Worm (Caenorhabditis elegans) whole organism, early embryonic: ENCODE data around the gene npr-6.

ENCODE experiments used
- B0310.2 ChIP-seq: sonication (generic microtip); optimal IDR thresholded peaks from 2 replicates; lab custom pipeline; 2016; ENCODE audit warnings: mild to moderate bottlenecking, missing genetic modification characterization, missing compliant biosample characterization
- F13C5.2 ChIP-seq: sonication (generic microtip); optimal IDR thresholded peaks from 2 replicates; lab custom pipeline; 2017; ENCODE audit warnings: mild to moderate bottlenecking, missing genetic modification characterization, inconsistent platforms, missing compliant biosample characterization
- ama-1 ChIP-seq: fragments of 150-350 bp; optimal IDR thresholded peaks from 2 replicates; lab custom pipeline; 2014
- ceh-13 ChIP-seq: fragments of 200-800 bp; sonication (Bioruptor generic); optimal IDR thresholded peaks from 2 replicates; lab custom pipeline; 2018; ENCODE audit warnings: mild to moderate bottlenecking, missing genetic modification characterization, missing compliant biosample characterization
- ceh-36 ChIP-seq: sonication (generic microtip); optimal IDR thresholded peaks from 2 replicates; lab custom pipeline; 2016; ENCODE audit warnings: missing genetic modification characterization, inconsistent platforms, missing compliant biosample characterization
- ets-7 ChIP-seq: sonication (generic microtip); optimal IDR thresholded peaks from 2 replicates; lab custom pipeline; 2016; ENCODE audit warnings: missing genotype, missing genetic modification characterization, missing compliant biosample characterization
- flt-1 ChIP-seq: fragments of 200-800 bp; sonication (Bioruptor generic); IDR thresholded peaks from 2 replicates; pipeline ENCODE4 v1.3.6; 2022; ENCODE audit warnings: missing genetic modification characterization, missing compliant biosample characterization
- hmbx-1 ChIP-seq: sonication (generic microtip); optimal IDR thresholded peaks from 2 replicates; lab custom pipeline; 2016; ENCODE audit warnings: mild to moderate bottlenecking, missing genetic modification characterization, missing compliant biosample characterization
- scrt-1 ChIP-seq: fragments of 200-800 bp; sonication (Bioruptor generic); IDR thresholded peaks from 2 replicates; pipeline ENCODE4 v1.3.6; 2022; ENCODE audit warnings: missing genetic modification characterization, missing compliant biosample characterization
- tbx-11 ChIP-seq: fragments of 200-800 bp; sonication (Bioruptor generic); IDR thresholded peaks from 2 replicates; pipeline ENCODE4 v1.3.6; 2022; ENCODE audit warnings: missing genetic modification characterization, missing compliant biosample characterization
- tbx-37 ChIP-seq: fragments of 200-800 bp; sonication (Bioruptor generic); conservative IDR thresholded peaks from 2 replicates; pipeline ENCODE4 v1.3.6; 2022; ENCODE audit warnings: missing genetic modification reagents, missing genetic modification characterization, missing compliant biosample characterization

DNA sequence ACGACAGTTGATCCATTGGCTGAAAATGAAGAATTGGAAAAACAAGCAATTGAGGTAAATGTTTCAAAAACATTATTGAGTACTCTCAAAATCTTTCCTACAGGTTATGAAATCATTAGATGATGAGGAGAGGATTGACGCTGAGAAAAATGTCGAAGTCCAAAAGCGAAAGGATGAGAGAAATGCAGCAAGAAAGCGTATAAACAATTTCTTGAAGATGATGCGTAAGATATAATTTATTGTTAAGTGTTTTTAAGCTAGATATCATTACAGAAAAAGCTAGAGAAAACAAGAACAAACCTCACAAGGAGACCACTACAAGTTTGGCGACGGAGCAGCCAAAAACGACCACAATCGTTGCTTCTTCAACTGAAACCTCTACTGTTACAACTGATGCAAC is 34.1 kb upstream of the npr-6 start:
- TF ChIP-seq tbx-11: no peak
- no peak for TF ChIP-seq ama-1 (lab: Kevin White, UChicago)
- TF ChIP-seq scrt-1: no peak
- no peak for TF ChIP-seq ceh-36 (tag; lab: Kevin White, UChicago)
- TF ChIP-seq F13C5.2 (tag; lab: Kevin White, UChicago): no peak
- no peak for TF ChIP-seq ceh-13 (GFP tag; lab: Kevin White, UChicago)
- TF ChIP-seq tbx-37 (GFP tag; lab: Robert Waterston, UW): no peak
- TF ChIP-seq flt-1 (GFP tag; lab: Robert Waterston, UW): no peak
- no peak for TF ChIP-seq hmbx-1
- TF ChIP-seq ets-7 (tag; lab: Kevin White, UChicago): no peak
- no peak for TF ChIP-seq B0310.2 (tag; lab: Kevin White, UChicago)
